Worm (Caenorhabditis elegans) whole organism, L2 larva: ENCODE results near the gene srh-282.

ENCODE experiments used
- aly-2 ChIP-seq: fragments of 150-350 bp; optimal IDR thresholded peaks from 2 replicates; lab custom pipeline; 2014; ENCODE audit warnings: missing biosample characterization, missing genetic modification characterization
- egl-27 ChIP-seq: sonication (generic microtip); optimal IDR thresholded peaks from 3 replicates; lab custom pipeline; 2017; ENCODE audit warnings: missing biosample characterization, missing genetic modification reagents, missing genetic modification characterization
- fos-1 ChIP-seq: fragments of 150-350 bp; optimal IDR thresholded peaks from 2 replicates; lab custom pipeline; 2014; ENCODE audit warnings: missing biosample characterization, missing genetic modification characterization
- nhr-10 ChIP-seq: sonication (generic microtip); optimal IDR thresholded peaks from 2 replicates; lab custom pipeline; 2017; ENCODE audit warnings: missing biosample characterization, missing genetic modification characterization
- nhr-23 ChIP-seq: fragments of 150-350 bp; optimal IDR thresholded peaks from 2 replicates; lab custom pipeline; 2014; ENCODE audit warnings: missing biosample characterization, missing genetic modification reagents, missing genetic modification characterization

DNA sequence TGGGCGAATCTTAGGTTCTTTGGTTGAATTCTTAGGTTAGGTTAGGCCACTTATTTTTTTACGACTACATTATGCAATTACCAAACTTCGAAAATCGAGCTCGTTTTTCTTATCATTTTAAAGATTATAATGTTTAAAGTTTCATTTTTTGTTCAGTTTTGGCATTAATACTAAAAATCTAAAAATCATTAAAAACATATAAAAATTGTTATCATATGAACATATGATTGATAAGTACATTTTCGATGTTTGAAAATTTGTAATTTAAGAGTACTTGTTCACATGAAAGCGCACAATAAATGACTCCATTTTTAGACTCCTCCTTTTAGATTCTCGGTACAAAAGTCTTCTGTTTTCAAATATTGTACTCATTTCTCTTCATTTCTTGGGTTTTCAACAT is 31.9 kb upstream of the srh-282 start:
- TF ChIP-seq nhr-23 (tag; lab: Kevin White, UChicago): no peak
- TF ChIP-seq aly-2: no peak
- TF ChIP-seq fos-1 (tag; lab: Kevin White, UChicago): no peak
- TF ChIP-seq nhr-10 (tag; lab: Kevin White, UChicago): no peak
- TF ChIP-seq egl-27 (tag; lab: Kevin White, UChicago): no peak
